Worm (Caenorhabditis elegans): Measurements from ENCODE around the gene Y46G5A.29.

The Y46G5A.29 gene

ce11 chrII:12808746-12809145 lies 47.3 kb upstream of the Y46G5A.29 start (continued):
- TF ChIP-seq ekl-4 (GFP tag; IDR thresholded peaks at IDR 0.05) (0 out of 2 replicates have a peak, but pooled peaks have one; percentile 36), ceh-91 (GFP tag; IDR thresholded peaks at IDR 0.05) (peak; percentile 63; the same call in 1 of the 2 replicates)

ce11 chrII:12809725-12810124 lies 46.3 kb upstream of the Y46G5A.29 start:
- peak; percentile 71; the same call in 1 of the 2 replicates for TF ChIP-seq cebp-1 (GFP tag; IDR thresholded peaks at IDR 0.05)
- TF ChIP-seq cebp-1 (tag; optimal IDR thresholded peaks at IDR 0.05), result peak; percentile 94
- TF ChIP-seq C17E4.6 (GFP tag; IDR thresholded peaks at IDR 0.05), result no peak
- no peak for TF ChIP-seq ztf-22 (GFP tag; optimal IDR thresholded peaks at IDR 0.05)

DNA sequence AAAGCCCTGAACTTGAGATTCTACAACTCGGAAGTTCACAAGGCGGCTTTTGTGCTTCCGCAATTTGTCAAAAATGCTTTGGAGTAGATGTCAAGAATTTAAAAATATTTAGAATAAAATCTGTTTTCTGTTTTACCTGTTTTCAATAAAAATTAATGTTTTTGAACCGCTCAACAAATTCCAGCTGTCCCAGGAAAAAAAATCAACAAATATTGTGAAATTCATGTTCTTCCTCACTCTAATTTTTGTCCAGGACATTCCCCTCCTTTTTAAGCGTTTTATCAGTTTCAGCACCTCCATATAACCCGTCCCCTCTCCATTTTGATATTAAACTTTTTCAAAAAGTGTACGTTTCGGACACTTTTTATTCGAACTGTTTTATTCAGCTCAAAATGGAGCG lies 45.3 kb upstream of the Y46G5A.29 start, which contains the start of gene Y46G5A.20:
TSS of gene Y46G5A.20 (plus strand) at position 301 of the 400 bp plus-strand sequence.
- TF ChIP-seq D2030.7 (GFP tag; IDR thresholded peaks at IDR 0.05) (no peak), cebp-1 (GFP tag; IDR thresholded peaks at IDR 0.05) (no peak), cebp-1 (tag; optimal IDR thresholded peaks at IDR 0.05) (peak; percentile 42)

ce11 chrII:12813253-12813652 lies 42.7 kb upstream of the Y46G5A.29 start:
- no peak for TF ChIP-seq mxl-1 (tag; optimal IDR thresholded peaks at IDR 0.05)
- TF ChIP-seq ceh-79 (tag; optimal IDR thresholded peaks at IDR 0.05), result no peak
- TF ChIP-seq lir-1 (GFP tag; conservative IDR thresholded peaks at IDR 0.05), result no peak
- TF ChIP-seq lin-54 (GFP tag; optimal IDR thresholded peaks at IDR 0.05), result no peak
- TF ChIP-seq F23B12.7 (tag; optimal IDR thresholded peaks at IDR 0.05; ENCODE audit: insufficient read depth), result no peak
- TF ChIP-seq bed-2 (GFP tag; IDR thresholded peaks at IDR 0.05), result no peak
- no peak for TF ChIP-seq hlh-12 (tag; optimal IDR thresholded peaks at IDR 0.05)
- no peak for TF ChIP-seq tlf-1 (GFP tag; optimal IDR thresholded peaks at IDR 0.05)
- no peak for TF ChIP-seq ama-1 (optimal IDR thresholded peaks at IDR 0.05)
- TF ChIP-seq ama-1 (GFP tag; optimal IDR thresholded peaks at IDR 0.05), result no peak
- TF ChIP-seq nfyb-1 (GFP tag; IDR thresholded peaks at IDR 0.05), result no peak
- no peak for TF ChIP-seq nhr-90 (tag; optimal IDR thresholded peaks at IDR 0.05)
- TF ChIP-seq cebp-1 (GFP tag; IDR thresholded peaks at IDR 0.05), result no peak
- no peak for TF ChIP-seq cebp-1 (tag; optimal IDR thresholded peaks at IDR 0.05)
- no peak for TF ChIP-seq lin-40 (tag; optimal IDR thresholded peaks at IDR 0.05)
- TF ChIP-seq C17E4.6 (GFP tag; IDR thresholded peaks at IDR 0.05), result no peak
- TF ChIP-seq ztf-6 (GFP tag; IDR thresholded peaks at IDR 0.05), result no peak
- TF ChIP-seq mcd-1 (GFP tag; IDR thresholded peaks at IDR 0.05), result no peak

ce11 chrII:12816412-12817146 lies 39.4 kb upstream of the Y46G5A.29 start, which contains the start of gene acl-7:
Gene acl-7, minus strand, starts transcription at chrII:12816462.
- no peak for TF ChIP-seq C06A6.2 (GFP tag; conservative IDR thresholded peaks at IDR 0.05)
- 0 out of 2 replicates have a peak, but pooled peaks have one; percentile 27 for TF ChIP-seq mcd-1 (GFP tag; IDR thresholded peaks at IDR 0.05)
- TF ChIP-seq nhr-80 (tag; optimal IDR thresholded peaks at IDR 0.05), result peak; percentile 76
- peak; percentile 23 for TF ChIP-seq atf-7 (tag; optimal IDR thresholded peaks at IDR 0.05)

- TF ChIP-seq T26A5.8 (tag; optimal IDR thresholded peaks at IDR 0.05) (no peak), unc-62 (GFP tag; optimal IDR thresholded peaks at IDR 0.05) (no peak), dpl-1 (GFP tag; optimal IDR thresholded peaks at IDR 0.05) (no peak), bed-1 (GFP tag; IDR thresholded peaks at IDR 0.05) (no peak), tbp1 (GFP tag; optimal IDR thresholded peaks at IDR 0.05) (no peak), athp-1 (tag; optimal IDR thresholded peaks at IDR 0.05) (no peak), zfh-2 (GFP tag; conservative IDR thresholded peaks at IDR 0.05) (no peak), ceh-40 (GFP tag; IDR thresholded peaks at IDR 0.05) (no peak), madf-3 (GFP tag; IDR thresholded peaks at IDR 0.05) (no peak), F33H1.4 (GFP tag; IDR thresholded peaks at IDR 0.05) (no peak), ZK185.1 (tag; optimal IDR thresholded peaks at IDR 0.05; ENCODE audit: poor library complexity, severe bottlenecking) (no peak), nfya-1 (tag; optimal IDR thresholded peaks at IDR 0.05; ENCODE audit: borderline replicate concordance, insufficient read depth) (no peak), ztf-22 (GFP tag; optimal IDR thresholded peaks at IDR 0.05) (no peak), aptf-3 (GFP tag; IDR thresholded peaks at IDR 0.05) (no peak), hmg-1.2 (GFP tag; IDR thresholded peaks at IDR 0.05) (no peak), hlh-12 (tag; optimal IDR thresholded peaks at IDR 0.05) (no peak), F22D6.2 (tag; optimal IDR thresholded peaks at IDR 0.05) (no peak), let-526 (GFP tag; IDR thresholded peaks at IDR 0.05) (no peak)
Observed at ce11 chrII:12818488-12818887, 37.5 kb upstream of the Y46G5A.29 start, which contains the start of gene Y46G5A.22. Gene Y46G5A.22, minus strand, starts transcription at chrII:12818588.

All from whole organism, young adult.